Fruit fly (Drosophila melanogaster) whole organism, embryonic: ENCODE results near the gene CG7906.

Source experiments
- Adf1 ChIP-seq: fragments of 200-800 bp; sonication (Bioruptor generic); IDR thresholded peaks from 2 replicates; pipeline ENCODE4 v1.3.6; 2022; ENCODE audit warnings: missing biosample characterization, missing genetic modification characterization
- BtbVII ChIP-seq: fragments of 200-800 bp; sonication (Bioruptor generic); optimal IDR thresholded peaks from 3 replicates; lab custom pipeline; 2017; ENCODE audit warnings: missing biosample characterization, mild to moderate bottlenecking, missing genetic modification characterization
- CG10274 ChIP-seq: fragments of 200-800 bp; sonication (Bioruptor generic); optimal IDR thresholded peaks from 3 replicates; lab custom pipeline; 2017; ENCODE audit warnings: missing biosample characterization, mild to moderate bottlenecking, missing genetic modification characterization
- CG11093 ChIP-seq: fragments of 200-800 bp; sonication (Bioruptor generic); IDR thresholded peaks from 3 replicates; pipeline ENCODE4 v1.3.6; 2022; ENCODE audit warnings: missing biosample characterization, missing genetic modification characterization
- CG13624 ChIP-seq: fragments of 200-800 bp; sonication (Bioruptor generic); optimal IDR thresholded peaks from 2 replicates; lab custom pipeline; 2016; ENCODE audit warnings: missing biosample characterization, missing genetic modification characterization
- CG15479 ChIP-seq: fragments of 200-800 bp; sonication (Bioruptor generic); optimal IDR thresholded peaks from 3 replicates; lab custom pipeline; 2019; ENCODE audit warnings: missing biosample characterization, mild to moderate bottlenecking, missing genetic modification characterization, moderate library complexity
- CG15601 ChIP-seq: fragments of 200-800 bp; sonication (Bioruptor generic); optimal IDR thresholded peaks from 3 replicates; lab custom pipeline; 2019; ENCODE audit warnings: missing biosample characterization, mild to moderate bottlenecking, missing genetic modification characterization, moderate library complexity
- CG17361 ChIP-seq: fragments of 200-800 bp; sonication (Bioruptor generic); IDR thresholded peaks from 3 replicates; pipeline ENCODE4 v1.3.6; 2022; ENCODE audit warnings: missing biosample characterization, missing genetic modification characterization
- CG2678 ChIP-seq: fragments of 200-800 bp; sonication (Bioruptor generic); optimal IDR thresholded peaks from 3 replicates; lab custom pipeline; 2019; ENCODE audit warnings: missing biosample characterization, mild to moderate bottlenecking, missing genetic modification characterization, moderate library complexity
- CG2889 ChIP-seq: fragments of 200-800 bp; sonication (Bioruptor generic); IDR thresholded peaks from 3 replicates; pipeline ENCODE4 v1.3.6; 2022; ENCODE audit warnings: missing biosample characterization, missing genetic modification characterization
- CG31224 ChIP-seq: fragments of 200-800 bp; sonication (Bioruptor generic); IDR thresholded peaks from 2 replicates; pipeline ENCODE4 v1.3.6; 2022; ENCODE audit warnings: missing biosample characterization, missing genetic modification characterization
- CG3163 ChIP-seq: fragments of 200-800 bp; sonication (Bioruptor generic); optimal IDR thresholded peaks from 3 replicates; lab custom pipeline; 2016; ENCODE audit warnings: missing biosample characterization, missing genetic modification characterization
- CG3407 ChIP-seq: fragments of 200-800 bp; sonication (Bioruptor generic); optimal IDR thresholded peaks from 2 replicates; lab custom pipeline; 2018; ENCODE audit warnings: missing biosample characterization, mild to moderate bottlenecking, missing genetic modification characterization
- CG34224 ChIP-seq: fragments of 200-800 bp; sonication (Bioruptor generic); IDR thresholded peaks from 3 replicates; pipeline ENCODE4 v1.3.6; 2022; ENCODE audit warnings: missing biosample characterization, missing genetic modification characterization; ENCODE audit not compliant: partially characterized antibody
- CG34422 ChIP-seq: fragments of 200-800 bp; sonication (Bioruptor generic); IDR thresholded peaks from 3 replicates; pipeline ENCODE4 v1.3.6; 2022; ENCODE audit warnings: missing biosample characterization, missing genetic modification characterization
- CG4404 ChIP-seq: fragments of 200-800 bp; sonication (Bioruptor generic); IDR thresholded peaks from 2 replicates; pipeline ENCODE4 v1.3.6; 2022; ENCODE audit warnings: missing biosample characterization, missing genetic modification characterization
- CG6683 ChIP-seq: fragments of 200-800 bp; sonication (Bioruptor generic); optimal IDR thresholded peaks from 2 replicates; lab custom pipeline; 2017; ENCODE audit warnings: missing biosample characterization, mild to moderate bottlenecking, missing genetic modification characterization, missing genetic modification reagents
- CG6765 ChIP-seq: fragments of 200-800 bp; sonication (Bioruptor generic); optimal IDR thresholded peaks from 3 replicates; lab custom pipeline; 2017; ENCODE audit warnings: missing biosample characterization, mild to moderate bottlenecking, missing genetic modification characterization
- CG6854 ChIP-seq: fragments of 200-800 bp; sonication (Bioruptor generic); optimal IDR thresholded peaks from 3 replicates; lab custom pipeline; 2017; ENCODE audit warnings: missing biosample characterization, mild to moderate bottlenecking, missing genetic modification characterization
- CG7987 ChIP-seq: fragments of 200-800 bp; sonication (Bioruptor generic); optimal IDR thresholded peaks from 2 replicates; lab custom pipeline; 2018; ENCODE audit warnings: missing biosample characterization, mild to moderate bottlenecking, missing genetic modification characterization, moderate library complexity
- CG8089 ChIP-seq: fragments of 200-800 bp; sonication (Bioruptor generic); optimal IDR thresholded peaks from 3 replicates; lab custom pipeline; 2016; ENCODE audit warnings: missing biosample characterization, missing genetic modification characterization
- CG8281 ChIP-seq: fragments of 200-800 bp; sonication (Bioruptor generic); optimal IDR thresholded peaks from 2 replicates; lab custom pipeline; 2018; ENCODE audit warnings: missing biosample characterization, mild to moderate bottlenecking, missing genetic modification characterization, moderate library complexity
- CG9609 ChIP-seq: fragments of 200-800 bp; sonication (Bioruptor generic); optimal IDR thresholded peaks from 3 replicates; lab custom pipeline; 2016; ENCODE audit warnings: missing biosample characterization, missing genetic modification characterization
- Dek ChIP-seq: fragments of 200-800 bp; sonication (Bioruptor generic); optimal IDR thresholded peaks from 3 replicates; lab custom pipeline; 2019; ENCODE audit warnings: missing biosample characterization, mild to moderate bottlenecking, missing genetic modification characterization, moderate library complexity
- Doc2 ChIP-seq: fragments of 200-800 bp; sonication (Bioruptor generic); IDR thresholded peaks from 2 replicates; pipeline ENCODE4 v1.3.6; 2022; ENCODE audit warnings: missing biosample characterization, missing genetic modification characterization
- Elba2 ChIP-seq: fragments of 200-800 bp; sonication (Bioruptor generic); optimal IDR thresholded peaks from 3 replicates; lab custom pipeline; 2016; ENCODE audit warnings: missing biosample characterization, missing genetic modification characterization
- Fer3 ChIP-seq: fragments of 200-800 bp; sonication (Bioruptor generic); optimal IDR thresholded peaks from 2 replicates; lab custom pipeline; 2018; ENCODE audit warnings: missing biosample characterization, mild to moderate bottlenecking, missing genetic modification characterization, moderate library complexity
- HLH3B ChIP-seq: fragments of 200-800 bp; sonication (Bioruptor generic); IDR thresholded peaks from 2 replicates; pipeline ENCODE4 v1.3.6; 2022; ENCODE audit warnings: missing biosample characterization, missing genetic modification characterization
- Hr51 ChIP-seq, 2 experiments: fragments of 200-800 bp; sonication (Bioruptor generic); optimal IDR thresholded peaks; 2 replicates in 1 of 2; 3 replicates in 1 of 2; lab custom pipeline; 2016 to 2018; ENCODE audit warnings: missing biosample characterization in 2 of 2, missing genetic modification characterization in 2 of 2, mild to moderate bottlenecking in 1 of 2, moderate library complexity in 1 of 2
- Rx ChIP-seq: fragments of 200-800 bp; sonication (Bioruptor generic); IDR thresholded peaks from 2 replicates; pipeline ENCODE4 v1.3.6; 2022; ENCODE audit warnings: missing biosample characterization, missing genetic modification characterization
- Ssrp ChIP-seq: fragments of 200-800 bp; sonication (Bioruptor generic); optimal IDR thresholded peaks from 2 replicates; lab custom pipeline; 2018; ENCODE audit warnings: missing biosample characterization, mild to moderate bottlenecking, missing genetic modification characterization, moderate library complexity
- Trl ChIP-seq, 3 experiments: fragments of >200 bp in 2 of 3; fragments of 200-800 bp in 1 of 3; sonication (Bioruptor generic) in 1 of 3; optimal IDR thresholded peaks; 2 replicates in 1 of 3; 3 replicates in 2 of 3; lab custom pipeline; 2016 to 2017; ENCODE audit warnings: missing biosample characterization in 1 of 3, missing genetic modification characterization in 1 of 3
- ap ChIP-seq: fragments of 200-800 bp; sonication (Bioruptor generic); IDR thresholded peaks from 2 replicates; pipeline ENCODE4 v1.3.6; 2022; ENCODE audit warnings: missing biosample characterization, missing genetic modification characterization
- ase ChIP-seq: fragments of 200-800 bp; sonication (Bioruptor generic); IDR thresholded peaks from 3 replicates; pipeline ENCODE4 v1.3.6; 2022; ENCODE audit warnings: missing biosample characterization, missing genetic modification characterization
- chif ChIP-seq, 2 experiments: fragments of 200-800 bp; sonication (Bioruptor generic); optimal IDR thresholded peaks; 3 replicates each; lab custom pipeline; 2016; ENCODE audit warnings: missing biosample characterization in 2 of 2, missing genetic modification characterization in 2 of 2
- en ChIP-seq: fragments of 200-800 bp; sonication (Bioruptor generic); optimal IDR thresholded peaks from 2 replicates; lab custom pipeline; 2016; ENCODE audit warnings: missing biosample characterization, missing genetic modification characterization
- esg ChIP-seq: fragments of 200-800 bp; sonication (Bioruptor generic); conservative IDR thresholded peaks from 2 replicates; pipeline ENCODE4 v1.3.6; 2022; ENCODE audit warnings: missing biosample characterization, missing genetic modification characterization
- fd96Cb ChIP-seq: fragments of 200-800 bp; sonication (Bioruptor generic); optimal IDR thresholded peaks from 2 replicates; lab custom pipeline; 2018; ENCODE audit warnings: missing biosample characterization, mild to moderate bottlenecking, missing genetic modification characterization, moderate library complexity
- fru ChIP-seq: fragments of >200 bp; optimal IDR thresholded peaks from 2 replicates; lab custom pipeline; 2017
- gsb ChIP-seq: fragments of 200-800 bp; sonication (Bioruptor generic); IDR thresholded peaks from 2 replicates; pipeline ENCODE4 v1.3.6; 2022; ENCODE audit warnings: missing biosample characterization, missing genetic modification characterization
- hbn ChIP-seq: fragments of 200-800 bp; sonication (Bioruptor generic); IDR thresholded peaks from 2 replicates; pipeline ENCODE4 v1.3.6; 2022; ENCODE audit warnings: missing biosample characterization, missing genetic modification characterization; ENCODE audit not compliant: partially characterized antibody
- insv ChIP-seq, 2 experiments: fragments of 200-800 bp; sonication (Bioruptor generic); optimal IDR thresholded peaks; 3 replicates each; lab custom pipeline; 2016 to 2018; ENCODE audit warnings: missing biosample characterization in 2 of 2, missing genetic modification characterization in 2 of 2
- kni ChIP-seq: fragments of 200-800 bp; sonication (Bioruptor generic); optimal IDR thresholded peaks from 3 replicates; lab custom pipeline; 2017; ENCODE audit warnings: mild to moderate bottlenecking, missing biosample characterization, missing genetic modification reagents, missing genetic modification characterization
- nom ChIP-seq: fragments of 200-800 bp; sonication (Bioruptor generic); optimal IDR thresholded peaks from 2 replicates; lab custom pipeline; 2017; ENCODE audit warnings: missing biosample characterization, missing genetic modification characterization, mild to moderate bottlenecking, moderate library complexity, missing genetic modification reagents
- onecut ChIP-seq: fragments of 200-800 bp; sonication (Bioruptor generic); IDR thresholded peaks from 2 replicates; pipeline ENCODE4 v1.3.6; 2022; ENCODE audit warnings: missing biosample characterization, missing genetic modification characterization
- pita ChIP-seq: fragments of 200-800 bp; sonication (Bioruptor generic); optimal IDR thresholded peaks from 2 replicates; lab custom pipeline; 2017; ENCODE audit warnings: missing biosample characterization, mild to moderate bottlenecking, missing genetic modification characterization
- ranshi ChIP-seq: fragments of 200-800 bp; sonication (Bioruptor generic); IDR thresholded peaks from 2 replicates; pipeline ENCODE4 v1.3.6; 2022; ENCODE audit warnings: missing biosample characterization, missing genetic modification characterization
- rib ChIP-seq: fragments of 200-800 bp; sonication (Bioruptor generic); IDR thresholded peaks from 2 replicates; pipeline ENCODE4 v1.3.6; 2022; ENCODE audit warnings: missing biosample characterization, missing genetic modification characterization
- sens-2 ChIP-seq: fragments of 200-800 bp; sonication (Bioruptor generic); IDR thresholded peaks from 2 replicates; pipeline ENCODE4 v1.3.6; 2022; ENCODE audit warnings: missing biosample characterization, missing genetic modification characterization
- sima ChIP-seq: fragments of 200-800 bp; sonication (Bioruptor generic); optimal IDR thresholded peaks from 2 replicates; lab custom pipeline; 2016; ENCODE audit warnings: missing biosample characterization, missing genetic modification characterization
- slou ChIP-seq: fragments of 200-800 bp; sonication (Bioruptor generic); optimal IDR thresholded peaks from 3 replicates; lab custom pipeline; 2016; ENCODE audit warnings: missing biosample characterization, missing genetic modification characterization
- wor ChIP-seq: fragments of 200-800 bp; sonication (Bioruptor generic); IDR thresholded peaks from 2 replicates; pipeline ENCODE4 v1.3.6; 2022; ENCODE audit warnings: missing biosample characterization, missing genetic modification characterization

The CG7906 gene

dm6 chr3L:14191476-14191752, 45.0 kb upstream of the CG7906 start:
- no peak for TF ChIP-seq CG2678 (tag; lab: Kevin White, UChicago)
- TF ChIP-seq HLH3B (GFP tag; lab: Robert Waterston, UW), result no peak
- TF ChIP-seq Trl (optimal IDR thresholded peaks at IDR 0.05; lab: Kevin White, UChicago), result no peak
- no peak for TF ChIP-seq Trl (GFP tag; optimal IDR thresholded peaks at IDR 0.05; lab: Kevin White, UChicago)
- no peak for TF ChIP-seq chif (GFP tag; optimal IDR thresholded peaks at IDR 0.05; lab: Kevin White, UChicago)
- no peak for TF ChIP-seq Hr51 (GFP tag; optimal IDR thresholded peaks at IDR 0.05; lab: Kevin White, UChicago)
- TF ChIP-seq CG31224 (GFP tag; lab: Robert Waterston, UW), result no peak
- no peak for TF ChIP-seq CG2889 (GFP tag; lab: Robert Waterston, UW)
- TF ChIP-seq esg (GFP tag; lab: Robert Waterston, UW), result no peak
- no peak for TF ChIP-seq Adf1 (GFP tag; lab: Robert Waterston, UW)
- TF ChIP-seq CG6683, result no peak
- no peak for TF ChIP-seq CG11093 (GFP tag; lab: Robert Waterston, UW)
- peak; percentile 14; the same call in 1 of the 3 replicates for TF ChIP-seq CG34422 (GFP tag; lab: Robert Waterston, UW)
- no peak for TF ChIP-seq kni (GFP tag; lab: Kevin White, UChicago)
- TF ChIP-seq CG15479 (GFP tag; lab: Kevin White, UChicago), result peak; percentile 5
- TF ChIP-seq nom (GFP tag; lab: Kevin White, UChicago), result no peak
- TF ChIP-seq CG10274, result no peak
- TF ChIP-seq CG3407 (GFP tag; lab: Kevin White, UChicago), result no peak
- TF ChIP-seq fru (lab: Kevin White, UChicago), result no peak
- TF ChIP-seq BtbVII (GFP tag; lab: Kevin White, UChicago), result no peak
- TF ChIP-seq hbn (GFP tag; lab: Robert Waterston, UW), result no peak
- no peak for TF ChIP-seq CG8281
- no peak for TF ChIP-seq Ssrp (tag; lab: Kevin White, UChicago)
- TF ChIP-seq CG3163 (GFP tag; lab: Kevin White, UChicago), result no peak
- TF ChIP-seq CG8089, result no peak
- TF ChIP-seq wor, result no peak
- peak in 1 of 2 experiments; percentile 81 for TF ChIP-seq insv (GFP tag; optimal IDR thresholded peaks at IDR 0.05; lab: Kevin White, UChicago)
- 0 out of 2 replicates have a peak, but pooled peaks have one; percentile 50 for TF ChIP-seq rib
- no peak for TF ChIP-seq Doc2
- no peak for TF ChIP-seq en (GFP tag; lab: Kevin White, UChicago)
- no peak for TF ChIP-seq Fer3 (tag; lab: Kevin White, UChicago)
- TF ChIP-seq ase, result no peak
- TF ChIP-seq ap (GFP tag; lab: Robert Waterston, UW), result no peak
- TF ChIP-seq CG34224 (GFP tag; lab: Robert Waterston, UW), result no peak
- no peak for TF ChIP-seq ranshi
- TF ChIP-seq Elba2 (GFP tag; lab: Kevin White, UChicago), result peak; percentile 94
- TF ChIP-seq Rx, result no peak
- no peak for TF ChIP-seq CG15601 (tag; lab: Kevin White, UChicago)

dm6 chr3L:14193962-14194503, 42.4 kb upstream of the CG7906 start:
- TF ChIP-seq CG6854 (GFP tag; lab: Kevin White, UChicago) (no peak), sens-2 (no peak), esg (GFP tag; lab: Robert Waterston, UW) (no peak), gsb (GFP tag; lab: Robert Waterston, UW) (no peak), onecut (GFP tag; lab: Robert Waterston, UW) (peak; percentile 7; the same call in 1 of the 2 replicates), CG3163 (GFP tag; lab: Kevin White, UChicago) (no peak), slou (GFP tag; lab: Kevin White, UChicago) (no peak), CG9609 (no peak), Dek (no peak), CG7987 (no peak), CG17361 (peak; percentile 53; the same call in 1 of the 3 replicates), CG13624 (no peak), CG6765 (no peak), CG8089 (no peak), CG4404 (GFP tag; lab: Robert Waterston, UW) (no peak), sima (GFP tag; lab: Kevin White, UChicago) (no peak), fd96Cb (tag; lab: Kevin White, UChicago) (peak; percentile 0), CG15479 (GFP tag; lab: Kevin White, UChicago) (peak; percentile 1), pita (GFP tag; lab: Kevin White, UChicago) (no peak)
